Fruit fly (Drosophila melanogaster) whole organism, embryonic: ENCODE measurements around the gene RpL28.

Experiments
- CG1024 ChIP-seq: fragments of 200-800 bp; sonication (Bioruptor generic); IDR thresholded peaks from 2 replicates; pipeline ENCODE4 v1.3.6; 2022; ENCODE audit warnings: missing biosample characterization, missing genetic modification characterization
- CG10321 ChIP-seq: fragments of 200-800 bp; sonication (Bioruptor generic); IDR thresholded peaks from 2 replicates; pipeline ENCODE4 v1.3.6; 2022; ENCODE audit warnings: missing biosample characterization, missing genetic modification characterization
- CG12071 ChIP-seq: fragments of 200-800 bp; sonication (Bioruptor generic); optimal IDR thresholded peaks from 3 replicates; lab custom pipeline; 2018; ENCODE audit warnings: missing biosample characterization, mild to moderate bottlenecking, missing genetic modification characterization
- CG13123 ChIP-seq: fragments of 200-800 bp; sonication (Bioruptor generic); optimal IDR thresholded peaks from 2 replicates; lab custom pipeline; 2016; ENCODE audit warnings: missing biosample characterization, missing genetic modification characterization
- CG13287 ChIP-seq: fragments of 200-800 bp; sonication (Bioruptor generic); IDR thresholded peaks from 2 replicates; pipeline ENCODE4 v1.3.6; 2022; ENCODE audit warnings: missing biosample characterization, missing genetic modification characterization; ENCODE audit not compliant: partially characterized antibody
- CG15696 ChIP-seq: fragments of 200-800 bp; sonication (Bioruptor generic); optimal IDR thresholded peaks from 2 replicates; lab custom pipeline; 2019; ENCODE audit warnings: missing biosample characterization, mild to moderate bottlenecking, missing genetic modification characterization, moderate library complexity
- CG17912 ChIP-seq: fragments of 200-800 bp; sonication (Bioruptor generic); optimal IDR thresholded peaks from 2 replicates; lab custom pipeline; 2018; ENCODE audit warnings: missing biosample characterization, mild to moderate bottlenecking, missing genetic modification characterization
- CG1832 ChIP-seq: fragments of 200-800 bp; sonication (Bioruptor generic); optimal IDR thresholded peaks from 2 replicates; lab custom pipeline; 2017; ENCODE audit warnings: missing biosample characterization, mild to moderate bottlenecking, missing genetic modification characterization, inconsistent platforms
- CG33557 ChIP-seq: fragments of 200-800 bp; sonication (Bioruptor generic); optimal IDR thresholded peaks from 2 replicates; lab custom pipeline; 2019; ENCODE audit warnings: missing biosample characterization, mild to moderate bottlenecking, missing genetic modification characterization, moderate library complexity
- CG34422 ChIP-seq: fragments of 200-800 bp; sonication (Bioruptor generic); IDR thresholded peaks from 3 replicates; pipeline ENCODE4 v1.3.6; 2022; ENCODE audit warnings: missing biosample characterization, missing genetic modification characterization
- CG3847 ChIP-seq: fragments of 200-800 bp; sonication (Bioruptor generic); IDR thresholded peaks from 2 replicates; pipeline ENCODE4 v1.3.6; 2022; ENCODE audit warnings: missing biosample characterization, missing genetic modification characterization
- CG4854 ChIP-seq: fragments of 200-800 bp; sonication (Bioruptor generic); optimal IDR thresholded peaks from 2 replicates; lab custom pipeline; 2016; ENCODE audit warnings: missing biosample characterization, missing genetic modification characterization, inconsistent platforms
- CG8359 ChIP-seq: fragments of 200-800 bp; sonication (Bioruptor generic); optimal IDR thresholded peaks from 2 replicates; lab custom pipeline; 2017; ENCODE audit warnings: missing biosample characterization, mild to moderate bottlenecking, missing genetic modification characterization, borderline replicate concordance
- CG9437 ChIP-seq: fragments of 200-800 bp; sonication (Bioruptor generic); optimal IDR thresholded peaks from 2 replicates; lab custom pipeline; 2018; ENCODE audit warnings: missing biosample characterization, mild to moderate bottlenecking, missing genetic modification characterization
- Doc3 ChIP-seq: fragments of 200-800 bp; sonication (Bioruptor generic); IDR thresholded peaks from 3 replicates; pipeline ENCODE4 v1.3.6; 2022; ENCODE audit warnings: missing biosample characterization, missing genetic modification characterization; ENCODE audit not compliant: partially characterized antibody
- Dp ChIP-seq: fragments of 200-800 bp; sonication (Bioruptor generic); optimal IDR thresholded peaks from 2 replicates; lab custom pipeline; 2018; ENCODE audit warnings: missing biosample characterization, mild to moderate bottlenecking, missing genetic modification characterization, moderate library complexity
- E2f2 ChIP-seq: fragments of 200-800 bp; sonication (Bioruptor generic); IDR thresholded peaks from 2 replicates; pipeline ENCODE4 v1.3.6; 2022; ENCODE audit warnings: missing biosample characterization, missing genetic modification characterization
- H2.0 ChIP-seq: fragments of 200-800 bp; sonication (Bioruptor generic); IDR thresholded peaks from 2 replicates; pipeline ENCODE4 v1.3.6; 2022; ENCODE audit warnings: missing biosample characterization, missing genetic modification characterization
- HLH4C ChIP-seq: fragments of 200-800 bp; sonication (Bioruptor generic); IDR thresholded peaks from 3 replicates; pipeline ENCODE4 v1.3.6; 2022; ENCODE audit warnings: missing biosample characterization, missing genetic modification characterization; ENCODE audit not compliant: partially characterized antibody
- Hand ChIP-seq: fragments of 200-800 bp; sonication (Bioruptor generic); optimal IDR thresholded peaks from 2 replicates; lab custom pipeline; 2017; ENCODE audit warnings: mild to moderate bottlenecking, missing biosample characterization, missing genetic modification reagents, missing genetic modification characterization
- Hmr ChIP-seq: fragments of 200-800 bp; sonication (Bioruptor generic); optimal IDR thresholded peaks from 3 replicates; lab custom pipeline; 2017; ENCODE audit warnings: mild to moderate bottlenecking, missing biosample characterization, missing genetic modification reagents, missing genetic modification characterization
- NC2β ChIP-seq: fragments of 200-800 bp; sonication (Bioruptor generic); optimal IDR thresholded peaks from 2 replicates; lab custom pipeline; 2016; ENCODE audit warnings: missing biosample characterization, missing genetic modification characterization
- NK7.1 ChIP-seq: fragments of 200-800 bp; sonication (Bioruptor generic); optimal IDR thresholded peaks from 3 replicates; lab custom pipeline; 2016; ENCODE audit warnings: missing biosample characterization, missing genetic modification characterization
- Nf-YA ChIP-seq: fragments of 200-800 bp; sonication (Bioruptor generic); IDR thresholded peaks from 2 replicates; pipeline ENCODE4 v1.3.6; 2022; ENCODE audit warnings: missing biosample characterization, missing genetic modification characterization
- Six4 ChIP-seq: fragments of 200-800 bp; sonication (Bioruptor generic); optimal IDR thresholded peaks from 2 replicates; lab custom pipeline; 2016; ENCODE audit warnings: missing biosample characterization, missing genetic modification characterization
- Sox102F ChIP-seq: fragments of 200-800 bp; sonication (Bioruptor generic); optimal IDR thresholded peaks from 2 replicates; lab custom pipeline; 2018; ENCODE audit warnings: missing biosample characterization, mild to moderate bottlenecking, missing genetic modification characterization, moderate library complexity
- Usf ChIP-seq: fragments of 200-800 bp; sonication (Bioruptor generic); optimal IDR thresholded peaks from 2 replicates; lab custom pipeline; 2017; ENCODE audit warnings: missing genotype, missing biosample characterization, missing genetic modification characterization
- YL-1 ChIP-seq: fragments of 200-800 bp; sonication (Bioruptor generic); optimal IDR thresholded peaks from 3 replicates; lab custom pipeline; 2017; ENCODE audit warnings: missing biosample characterization, mild to moderate bottlenecking, missing genetic modification characterization
- ato ChIP-seq: fragments of 200-800 bp; sonication (Bioruptor generic); IDR thresholded peaks from 2 replicates; pipeline ENCODE4 v1.3.6; 2022; ENCODE audit warnings: missing biosample characterization, missing genetic modification characterization; ENCODE audit not compliant: partially characterized antibody
- bcd ChIP-seq: fragments of 200-800 bp; sonication (Bioruptor generic); optimal IDR thresholded peaks from 2 replicates; lab custom pipeline; 2017; ENCODE audit warnings: missing biosample characterization, mild to moderate bottlenecking, missing genetic modification characterization
- disco-r ChIP-seq: fragments of 200-800 bp; sonication (Bioruptor generic); optimal IDR thresholded peaks from 2 replicates; lab custom pipeline; 2016; ENCODE audit warnings: missing biosample characterization, missing genetic modification characterization
- ewg ChIP-seq: fragments of 200-800 bp; sonication (Bioruptor generic); optimal IDR thresholded peaks from 3 replicates; lab custom pipeline; 2017; ENCODE audit warnings: mild to moderate bottlenecking, missing biosample characterization, missing genetic modification reagents, missing genetic modification characterization
- fd102C ChIP-seq: fragments of 200-800 bp; sonication (Bioruptor generic); optimal IDR thresholded peaks from 2 replicates; lab custom pipeline; 2018; ENCODE audit warnings: missing biosample characterization, mild to moderate bottlenecking, missing genetic modification characterization, moderate library complexity
- ftz-f1 ChIP-seq: fragments of 200-800 bp; sonication (Bioruptor generic); optimal IDR thresholded peaks from 2 replicates; lab custom pipeline; 2016; ENCODE audit warnings: missing biosample characterization, missing genetic modification characterization
- gcm ChIP-seq: fragments of 200-800 bp; sonication (Bioruptor generic); optimal IDR thresholded peaks from 2 replicates; lab custom pipeline; 2019; ENCODE audit warnings: missing biosample characterization, mild to moderate bottlenecking, missing genetic modification characterization, moderate library complexity
- grn ChIP-seq: fragments of 200-800 bp; sonication (Bioruptor generic); optimal IDR thresholded peaks from 3 replicates; lab custom pipeline; 2017; ENCODE audit warnings: missing biosample characterization, missing genetic modification characterization
- gt ChIP-seq: fragments of 200-800 bp; sonication (Bioruptor generic); IDR thresholded peaks from 2 replicates; pipeline ENCODE4 v1.3.6; 2022; ENCODE audit warnings: missing biosample characterization, missing genetic modification characterization
- jumu ChIP-seq: fragments of 200-800 bp; sonication (Bioruptor generic); optimal IDR thresholded peaks from 3 replicates; lab custom pipeline; 2016; ENCODE audit warnings: missing biosample characterization, missing genetic modification characterization
- lilli ChIP-seq: fragments of 200-800 bp; sonication (Bioruptor generic); optimal IDR thresholded peaks from 3 replicates; lab custom pipeline; 2016; ENCODE audit warnings: missing biosample characterization, missing genetic modification characterization
- lmd ChIP-seq: fragments of 200-800 bp; sonication (Bioruptor generic); IDR thresholded peaks from 2 replicates; pipeline ENCODE4 v1.3.6; 2022; ENCODE audit warnings: missing biosample characterization, missing genetic modification characterization
- lola ChIP-seq, 3 experiments: fragments of >200 bp in 2 of 3; fragments of 200-800 bp in 1 of 3; sonication (Bioruptor generic) in 1 of 3; optimal IDR thresholded peaks; 2 replicates each; lab custom pipeline; 2017 to 2019; ENCODE audit warnings: missing biosample characterization in 3 of 3, missing genetic modification characterization in 3 of 3, mild to moderate bottlenecking in 1 of 3, moderate library complexity in 1 of 3
- nom ChIP-seq: fragments of 200-800 bp; sonication (Bioruptor generic); optimal IDR thresholded peaks from 2 replicates; lab custom pipeline; 2017; ENCODE audit warnings: missing biosample characterization, missing genetic modification characterization, mild to moderate bottlenecking, moderate library complexity, missing genetic modification reagents
- oc ChIP-seq: fragments of 200-800 bp; sonication (Bioruptor generic); optimal IDR thresholded peaks from 2 replicates; lab custom pipeline; 2018; ENCODE audit warnings: missing biosample characterization, mild to moderate bottlenecking, missing genetic modification characterization, moderate library complexity
- pho ChIP-seq: fragments of 200-800 bp; sonication (Bioruptor generic); optimal IDR thresholded peaks from 2 replicates; lab custom pipeline; 2016; ENCODE audit warnings: missing biosample characterization, missing genetic modification characterization
- psq ChIP-seq: fragments of 200-800 bp; sonication (Bioruptor generic); optimal IDR thresholded peaks from 2 replicates; lab custom pipeline; 2017; ENCODE audit warnings: missing biosample characterization, missing genetic modification characterization
- row ChIP-seq: fragments of 200-800 bp; sonication (Bioruptor generic); IDR thresholded peaks from 3 replicates; pipeline ENCODE4 v1.3.6; 2022; ENCODE audit warnings: missing biosample characterization, missing genetic modification characterization
- so ChIP-seq: fragments of 200-800 bp; sonication (Bioruptor generic); IDR thresholded peaks from 3 replicates; pipeline ENCODE4 v1.3.6; 2022; ENCODE audit warnings: missing biosample characterization, missing genetic modification characterization
- sug ChIP-seq: fragments of 200-800 bp; optimal IDR thresholded peaks from 2 replicates; lab custom pipeline; 2019; ENCODE audit warnings: missing biosample characterization, mild to moderate bottlenecking, missing genetic modification characterization, moderate library complexity
- ttk ChIP-seq: fragments of 200-800 bp; sonication (Bioruptor generic); IDR thresholded peaks from 2 replicates; pipeline ENCODE4 v2.1.2; 2022; ENCODE audit warnings: missing biosample characterization, missing genetic modification characterization
- wdn ChIP-seq: fragments of 200-800 bp; sonication (Bioruptor generic); IDR thresholded peaks from 2 replicates; pipeline ENCODE4 v1.3.6; 2022; ENCODE audit warnings: missing biosample characterization, missing genetic modification characterization

Gene RpL28

DNA sequence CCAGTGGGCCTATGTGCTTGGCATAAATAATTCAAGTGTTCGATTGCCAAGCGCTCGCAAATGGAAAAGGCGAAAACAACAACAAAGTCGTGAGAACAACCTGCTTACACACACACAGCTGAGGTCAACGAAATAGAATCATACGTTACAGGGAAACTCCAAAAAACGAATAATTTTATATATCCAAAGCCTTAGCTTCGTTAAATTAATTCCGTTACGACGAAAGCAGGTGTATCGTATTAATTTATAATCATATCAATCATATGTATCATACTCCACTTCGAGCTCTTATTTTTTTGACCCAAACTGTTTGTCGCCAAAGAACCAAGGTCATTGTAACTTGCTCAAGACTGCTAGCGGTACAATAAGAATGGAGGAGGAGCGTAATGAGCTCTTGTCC lies 43.3 kb downstream of the RpL28 start (continued):
- TF ChIP-seq Hmr (GFP tag; lab: Kevin White, UChicago) (peak; percentile 89), lola (GFP tag; optimal IDR thresholded peaks at IDR 0.05; lab: Kevin White, UChicago) (peak in 1 of 3 experiments; percentile 80), Sox102F (GFP tag; lab: Kevin White, UChicago) (peak; percentile 86), Usf (peak; percentile 45), CG15696 (tag; lab: Kevin White, UChicago) (peak; percentile 77), CG8359 (GFP tag; lab: Kevin White, UChicago) (peak; percentile 79), jumu (GFP tag; lab: Kevin White, UChicago) (peak; percentile 74), E2f2 (GFP tag; lab: Robert Waterston, UW) (peak; percentile 65), bcd (GFP tag; lab: Kevin White, UChicago) (peak; percentile 88), row (GFP tag; lab: Robert Waterston, UW) (peak; percentile 95), CG1832 (GFP tag; lab: Kevin White, UChicago) (no peak), CG33557 (GFP tag; lab: Kevin White, UChicago) (peak; percentile 62), wdn (GFP tag; lab: Robert Waterston, UW) (peak; percentile 75), ftz-f1 (GFP tag; lab: Kevin White, UChicago) (peak; percentile 93), Dp (GFP tag; lab: Kevin White, UChicago) (no peak), grn (GFP tag; lab: Kevin White, UChicago) (no peak), pho (GFP tag; lab: Kevin White, UChicago) (peak; percentile 54), CG17912 (GFP tag; lab: Kevin White, UChicago) (no peak), CG34422 (GFP tag; lab: Robert Waterston, UW) (peak; percentile 89), ato (no peak), Six4 (GFP tag; lab: Kevin White, UChicago) (peak; percentile 82), oc (no peak), CG4854 (GFP tag; lab: Kevin White, UChicago) (peak; percentile 85), CG10321 (no peak), lilli (GFP tag; lab: Kevin White, UChicago) (peak; percentile 88), CG13287 (GFP tag; lab: Robert Waterston, UW) (no peak), lmd (peak; percentile 90), Nf-YA (peak; percentile 72), CG13123 (GFP tag; lab: Kevin White, UChicago) (no peak), disco-r (GFP tag; lab: Kevin White, UChicago) (peak; percentile 79), gt (0 out of 2 replicates have a peak, but pooled peaks have one; percentile 38), CG1024 (GFP tag; lab: Robert Waterston, UW) (peak; percentile 56; the same call in 1 of the 2 replicates), nom (GFP tag; lab: Kevin White, UChicago) (peak; percentile 86), CG3847 (peak; percentile 70), NC2β (peak; percentile 52), ttk (GFP tag; lab: Robert Waterston, UW) (peak; percentile 75), CG12071 (GFP tag; lab: Kevin White, UChicago) (no peak), Hand (GFP tag; lab: Kevin White, UChicago) (peak; percentile 64), HLH4C (GFP tag; lab: Robert Waterston, UW) (no peak), psq (GFP tag; lab: Kevin White, UChicago) (peak; percentile 43), Doc3 (GFP tag; lab: Robert Waterston, UW) (no peak), ewg (peak; percentile 59), NK7.1 (peak; percentile 78), gcm (GFP tag; lab: Kevin White, UChicago) (no peak), so (GFP tag; lab: Robert Waterston, UW) (peak; percentile 70; the same call in 2 of the 3 replicates), sug (tag; lab: Kevin White, UChicago) (no peak), CG9437 (peak; percentile 63), YL-1 (peak; percentile 42), fd102C (GFP tag; lab: Kevin White, UChicago) (peak; percentile 25), H2.0 (GFP tag; lab: Robert Waterston, UW) (peak; percentile 78)
